Worm (Caenorhabditis elegans) whole organism, L3 larva: Measurements from ENCODE around the gene tab-1.

Experiments
- R02D3.7 ChIP-seq: fragments of 150-350 bp; optimal IDR thresholded peaks from 2 replicates; lab custom pipeline; 2014; ENCODE audit warnings: missing biosample characterization, missing genetic modification characterization
- ama-1 ChIP-seq: fragments of 150-350 bp; optimal IDR thresholded peaks from 2 replicates; lab custom pipeline; 2018
- ceh-16 ChIP-seq: sonication (generic microtip); optimal IDR thresholded peaks from 2 replicates; lab custom pipeline; 2017; ENCODE audit warnings: missing biosample characterization, missing genetic modification characterization
- ceh-28 ChIP-seq: fragments of 150-350 bp; optimal IDR thresholded peaks from 2 replicates; lab custom pipeline; 2014; ENCODE audit warnings: missing biosample characterization, missing genetic modification reagents, missing genetic modification characterization
- ceh-82 ChIP-seq: fragments of 150-350 bp; optimal IDR thresholded peaks from 2 replicates; lab custom pipeline; 2014; ENCODE audit warnings: missing biosample characterization, missing genetic modification characterization
- daf-12 ChIP-seq: fragments of 150-350 bp; optimal IDR thresholded peaks from 2 replicates; lab custom pipeline; 2014; ENCODE audit warnings: missing biosample characterization, missing genetic modification reagents, missing genetic modification characterization
- egl-27 ChIP-seq: sonication (generic microtip); optimal IDR thresholded peaks from 4 replicates; lab custom pipeline; 2017; ENCODE audit warnings: missing biosample characterization, missing genetic modification reagents, missing genetic modification characterization
- egl-5 ChIP-seq: fragments of 150-350 bp; optimal IDR thresholded peaks from 2 replicates; lab custom pipeline; 2017; ENCODE audit warnings: missing biosample characterization, missing genetic modification reagents, missing genetic modification characterization, inconsistent platforms
- elt-1 ChIP-seq: fragments of 150-350 bp; optimal IDR thresholded peaks from 2 replicates; lab custom pipeline; 2014; ENCODE audit warnings: missing biosample characterization, missing genetic modification characterization
- elt-2 ChIP-seq: sonication (generic microtip); optimal IDR thresholded peaks from 2 replicates; lab custom pipeline; 2016; ENCODE audit warnings: missing genetic modification reagents, mild to moderate bottlenecking, missing genetic modification characterization, missing compliant biosample characterization
- elt-3 ChIP-seq, 3 experiments: fragments of 150-350 bp in 1 of 3; sonication (generic microtip) in 2 of 3; optimal IDR thresholded peaks; 2 replicates in 2 of 3; 4 replicates in 1 of 3; lab custom pipeline; 2014 to 2017; ENCODE audit warnings: missing biosample characterization in 3 of 3, missing genetic modification characterization in 3 of 3
- fkh-2 ChIP-seq: fragments of 150-350 bp; optimal IDR thresholded peaks from 2 replicates; lab custom pipeline; 2014; ENCODE audit warnings: missing biosample characterization, missing genetic modification reagents, missing genetic modification characterization
- fos-1 ChIP-seq: fragments of 150-350 bp; optimal IDR thresholded peaks from 2 replicates; lab custom pipeline; 2014; ENCODE audit warnings: missing biosample characterization, missing genetic modification characterization
- hmg-11 ChIP-seq: sonication (generic microtip); optimal IDR thresholded peaks from 2 replicates; lab custom pipeline; 2016; ENCODE audit warnings: missing genetic modification characterization, missing compliant biosample characterization
- jun-1 ChIP-seq: fragments of 150-350 bp; optimal IDR thresholded peaks from 2 replicates; lab custom pipeline; 2014; ENCODE audit warnings: missing biosample characterization, missing genetic modification reagents, missing genetic modification characterization
- lin-15B ChIP-seq: fragments of 150-350 bp; optimal IDR thresholded peaks from 2 replicates; lab custom pipeline; 2014; ENCODE audit warnings: missing biosample characterization, missing genetic modification characterization
- lin-39 ChIP-seq: fragments of 150-350 bp; optimal IDR thresholded peaks from 2 replicates; lab custom pipeline; 2018; ENCODE audit warnings: missing biosample characterization, missing genetic modification reagents, missing genetic modification characterization
- mdl-1 ChIP-seq: fragments of 150-350 bp; optimal IDR thresholded peaks from 2 replicates; lab custom pipeline; 2014; ENCODE audit warnings: missing biosample characterization, missing genetic modification characterization
- mml-1 ChIP-seq: fragments of 150-350 bp; sonication (generic microtip); optimal IDR thresholded peaks from 3 replicates; lab custom pipeline; 2014; ENCODE audit warnings: missing biosample characterization, missing genetic modification characterization
- nfya-1 ChIP-seq: sonication (generic microtip); optimal IDR thresholded peaks from 2 replicates; lab custom pipeline; 2017; ENCODE audit warnings: missing genetic modification characterization, mild to moderate bottlenecking, missing compliant biosample characterization, antibody characterized with exemption, moderate library complexity; ENCODE audit not compliant: insufficient read depth
- nhr-11 ChIP-seq: fragments of 150-350 bp; optimal IDR thresholded peaks from 2 replicates; lab custom pipeline; 2014; ENCODE audit warnings: missing biosample characterization, missing genetic modification characterization
- nhr-12 ChIP-seq: fragments of 150-350 bp; optimal IDR thresholded peaks from 2 replicates; lab custom pipeline; 2014; ENCODE audit warnings: missing biosample characterization, missing genetic modification characterization
- nhr-25 ChIP-seq: sonication (generic microtip); optimal IDR thresholded peaks from 2 replicates; lab custom pipeline; 2017; ENCODE audit warnings: missing biosample characterization, missing genetic modification characterization
- nhr-28 ChIP-seq: fragments of 150-350 bp; optimal IDR thresholded peaks from 2 replicates; lab custom pipeline; 2014; ENCODE audit warnings: missing biosample characterization, missing genetic modification characterization
- nhr-43 ChIP-seq: sonication (generic microtip); optimal IDR thresholded peaks from 2 replicates; lab custom pipeline; 2016; ENCODE audit warnings: mild to moderate bottlenecking, missing genetic modification characterization, missing compliant biosample characterization; ENCODE audit not compliant: poor library complexity, severe bottlenecking
- nhr-67 ChIP-seq: fragments of 150-350 bp; optimal IDR thresholded peaks from 2 replicates; lab custom pipeline; 2014; ENCODE audit warnings: missing biosample characterization, missing genetic modification characterization
- nhr-76 ChIP-seq: fragments of 150-350 bp; sonication (generic microtip); optimal IDR thresholded peaks from 5 replicates; lab custom pipeline; 2014; ENCODE audit warnings: missing biosample characterization, missing genetic modification characterization
- nhr-77 ChIP-seq: fragments of 150-350 bp; optimal IDR thresholded peaks from 2 replicates; lab custom pipeline; 2014; ENCODE audit warnings: missing biosample characterization, missing genetic modification characterization
- pha-4 ChIP-seq: fragments of 150-350 bp; optimal IDR thresholded peaks from 2 replicates; lab custom pipeline; 2014; ENCODE audit warnings: missing biosample characterization, missing genetic modification reagents, missing genetic modification characterization
- pqm-1 ChIP-seq: fragments of 150-350 bp; optimal IDR thresholded peaks from 2 replicates; lab custom pipeline; 2017; ENCODE audit warnings: missing biosample characterization, missing genetic modification characterization, inconsistent platforms
- sea-2 ChIP-seq: fragments of 150-350 bp; sonication (generic microtip); optimal IDR thresholded peaks from 4 replicates; lab custom pipeline; 2014; ENCODE audit warnings: missing biosample characterization, missing genetic modification reagents, missing genetic modification characterization
- skn-1 ChIP-seq: fragments of 150-350 bp; optimal IDR thresholded peaks from 2 replicates; lab custom pipeline; 2014; ENCODE audit warnings: missing biosample characterization, missing genetic modification characterization
- tbx-2 ChIP-seq: sonication (generic microtip); optimal IDR thresholded peaks from 2 replicates; lab custom pipeline; 2016; ENCODE audit warnings: mild to moderate bottlenecking, missing genetic modification characterization, missing compliant biosample characterization
- unc-39 ChIP-seq: sonication (generic microtip); optimal IDR thresholded peaks from 4 replicates; lab custom pipeline; 2017; ENCODE audit warnings: missing biosample characterization, missing genetic modification characterization
- unc-62 ChIP-seq: fragments of 150-350 bp; sonication (generic microtip); optimal IDR thresholded peaks from 4 replicates; lab custom pipeline; 2014; ENCODE audit warnings: missing biosample characterization, missing genetic modification reagents, missing genetic modification characterization
- zag-1 ChIP-seq: fragments of 150-350 bp; optimal IDR thresholded peaks from 2 replicates; lab custom pipeline; 2014; ENCODE audit warnings: missing biosample characterization, missing genetic modification characterization
- ztf-11 ChIP-seq: fragments of 150-350 bp; optimal IDR thresholded peaks from 2 replicates; lab custom pipeline; 2014; ENCODE audit warnings: missing biosample characterization, missing genetic modification characterization
- ztf-4 ChIP-seq: fragments of 150-350 bp; optimal IDR thresholded peaks from 2 replicates; lab custom pipeline; 2014; ENCODE audit warnings: missing biosample characterization, missing genetic modification characterization

tab-1 gene

ce11 chrII:6830012-6830411 is 26.9 kb downstream of the tab-1 start (continued):
- TF ChIP-seq fos-1 (tag; lab: Kevin White, UChicago) (no peak), ceh-28 (tag; lab: Kevin White, UChicago) (no peak), R02D3.7 (tag; lab: Kevin White, UChicago) (no peak), nhr-76 (tag; lab: Kevin White, UChicago) (no peak), nhr-77 (tag; lab: Kevin White, UChicago) (no peak), lin-15B (tag; lab: Kevin White, UChicago) (no peak), nhr-43 (tag; lab: Kevin White, UChicago) (peak; percentile 20), lin-39 (tag; lab: Kevin White, UChicago) (no peak), ztf-4 (no peak), skn-1 (tag; lab: Kevin White, UChicago) (no peak), ceh-82 (tag; lab: Kevin White, UChicago) (no peak), egl-5 (tag; lab: Kevin White, UChicago) (no peak), sea-2 (GFP tag; lab: Kevin White, UChicago) (no peak), elt-1 (tag; lab: Kevin White, UChicago) (peak; percentile 29), zag-1 (tag; lab: Kevin White, UChicago) (no peak), nhr-25 (no peak)
- TF ChIP-seq, all 47 proteins: peak for 6

DNA sequence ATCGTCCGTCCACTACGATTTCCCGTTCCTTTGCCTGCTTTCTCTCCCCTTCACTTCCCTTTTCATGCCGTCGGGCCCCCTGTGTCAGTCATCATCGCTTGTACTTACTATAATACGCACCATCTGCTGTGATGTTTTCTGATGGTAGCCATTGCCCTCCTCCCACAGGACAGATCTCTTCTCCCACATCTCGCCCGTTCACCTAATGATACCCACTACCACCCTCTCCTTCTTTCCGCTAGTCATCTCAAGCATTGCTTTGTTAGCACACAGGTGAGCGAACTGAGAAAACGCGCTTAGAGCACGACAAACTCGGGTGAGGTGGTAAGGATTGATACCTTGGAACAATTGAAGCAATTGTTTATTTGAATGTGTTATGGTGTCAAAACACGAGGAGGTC is 27.8 kb downstream of the tab-1 start:
- no peak for TF ChIP-seq mdl-1
- TF ChIP-seq elt-2 (tag; lab: Kevin White, UChicago) = no peak
- no peak for TF ChIP-seq pha-4 (tag; lab: Kevin White, UChicago)
- TF ChIP-seq ceh-82 (tag; lab: Kevin White, UChicago) = no peak
- TF ChIP-seq nhr-28 = no peak
- TF ChIP-seq egl-27 (tag; lab: Kevin White, UChicago) = no peak
- TF ChIP-seq unc-62 (GFP tag; lab: Kevin White, UChicago) = no peak
- no peak for TF ChIP-seq egl-5 (tag; lab: Kevin White, UChicago)
- no peak for TF ChIP-seq tbx-2 (tag; lab: Kevin White, UChicago)
- TF ChIP-seq pqm-1 (tag; lab: Kevin White, UChicago) = no peak
- TF ChIP-seq nhr-11 = no peak
- no peak for TF ChIP-seq nhr-12 (tag; lab: Kevin White, UChicago)
- no peak for TF ChIP-seq fkh-2 (tag; lab: Kevin White, UChicago)
- TF ChIP-seq elt-1 (tag; lab: Kevin White, UChicago) = no peak
- no peak for TF ChIP-seq nfya-1 (tag; lab: Kevin White, UChicago)
- TF ChIP-seq sea-2 (GFP tag; lab: Kevin White, UChicago) = no peak
- TF ChIP-seq daf-12 (tag; lab: Kevin White, UChicago) = no peak
- TF ChIP-seq ztf-4 = no peak

- TF ChIP-seq elt-2 (tag; lab: Kevin White, UChicago) (no peak), nhr-25 (no peak), unc-62 (GFP tag; lab: Kevin White, UChicago) (no peak), elt-3 (tag; optimal IDR thresholded peaks at IDR 0.05; lab: Kevin White, UChicago) (no peak), pqm-1 (tag; lab: Kevin White, UChicago) (no peak), hmg-11 (tag; lab: Kevin White, UChicago) (peak; percentile 0), skn-1 (tag; lab: Kevin White, UChicago) (no peak), ceh-16 (tag; lab: Kevin White, UChicago) (no peak), unc-39 (tag; lab: Kevin White, UChicago) (no peak), elt-1 (tag; lab: Kevin White, UChicago) (peak; percentile 14), fos-1 (tag; lab: Kevin White, UChicago) (no peak), ceh-82 (tag; lab: Kevin White, UChicago) (no peak), egl-27 (tag; lab: Kevin White, UChicago) (no peak), nhr-28 (no peak), nhr-76 (tag; lab: Kevin White, UChicago) (no peak), ama-1 (lab: Kevin White, UChicago) (no peak), pha-4 (tag; lab: Kevin White, UChicago) (peak; percentile 29), zag-1 (tag; lab: Kevin White, UChicago) (no peak), ztf-11 (tag; lab: Kevin White, UChicago) (no peak), nhr-11 (no peak), egl-5 (tag; lab: Kevin White, UChicago) (peak; percentile 36), nhr-67 (tag; lab: Kevin White, UChicago) (no peak), nhr-77 (tag; lab: Kevin White, UChicago) (no peak), mml-1 (no peak), jun-1 (tag; lab: Kevin White, UChicago) (no peak)
- TF ChIP-seq, all 47 proteins: peak for 4
These were observed 28.5 kb downstream of the tab-1 start for ce11 chrII:6831531-6832201.
